4 fruit fly cellular contexts compared by ENCODE assay signal in genomic region chr2L:9430992-9431602, dm6.
A peak's percentile ranks its signal among the peaks of the same experiment; 100 is the strongest.
TF ChIP-seq lines count a peak whose summit lies in the region.

FucTB (minus strand) TSS chr2L:9431052.
scat (plus strand) TSS chr2L:9431405.

TF ChIP-seq in whole organism, adult, 20 proteins besides CTCF, POLR2A, EP300 and RAD21 (continued from another document):
- peak; percentile 21 for TF ChIP-seq cic (GFP tag; optimal IDR thresholded peaks at IDR 0.05; lab: Kevin White, UChicago)
- TF ChIP-seq CG12768 (GFP tag; optimal IDR thresholded peaks at IDR 0.05; lab: Kevin White, UChicago): peak; percentile 88

TF ChIP-seq in whole organism, embryonic, 481 proteins besides CTCF, POLR2A, EP300 and RAD21 (continued from another document and continues in another):
- TF ChIP-seq ewg (GFP tag; optimal IDR thresholded peaks at IDR 0.05; lab: Kevin White, UChicago): peak; percentile 88
- TF ChIP-seq tup (GFP tag; optimal IDR thresholded peaks at IDR 0.05; lab: Kevin White, UChicago): peak; percentile 47
- peak in 1 of 2 experiments; percentile 18 for TF ChIP-seq tll (GFP tag; optimal IDR thresholded peaks at IDR 0.05; lab: Kevin White, UChicago)
- peak; percentile 78 for TF ChIP-seq CG15514 (GFP tag; optimal IDR thresholded peaks at IDR 0.05; lab: Kevin White, UChicago)
- peak; percentile 69 for TF ChIP-seq CG10274 (GFP tag; optimal IDR thresholded peaks at IDR 0.05; lab: Kevin White, UChicago)
- peak; percentile 92 for TF ChIP-seq Mrtf (GFP tag; IDR thresholded peaks at IDR 0.05; lab: Robert Waterston, UW)
- TF ChIP-seq CG30020 (tag; optimal IDR thresholded peaks at IDR 0.05; lab: Kevin White, UChicago): peak; percentile 88
- peak; percentile 71 for TF ChIP-seq tap (tag; optimal IDR thresholded peaks at IDR 0.05; lab: Kevin White, UChicago)
- peak; percentile 96 for TF ChIP-seq CG31441 (GFP tag; IDR thresholded peaks at IDR 0.05; lab: Robert Waterston, UW)
- TF ChIP-seq Dref (GFP tag; IDR thresholded peaks at IDR 0.05; lab: Robert Waterston, UW): 0 out of 2 replicates have a peak, but pooled peaks have one; percentile 38
- peak; percentile 94 for TF ChIP-seq CG10209 (GFP tag; optimal IDR thresholded peaks at IDR 0.05; lab: Kevin White, UChicago)
- no peak for TF ChIP-seq CG8478 (optimal IDR thresholded peaks at IDR 0.05; lab: Kevin White, UChicago)
- 0 out of 3 replicates have a peak, but pooled peaks have one; percentile 50 for TF ChIP-seq C15 (GFP tag; IDR thresholded peaks at IDR 0.05; lab: Robert Waterston, UW)
- TF ChIP-seq chm (GFP tag; IDR thresholded peaks at IDR 0.05; lab: Robert Waterston, UW): no peak
- peak; percentile 86 for TF ChIP-seq Nf-YC (tag; optimal IDR thresholded peaks at IDR 0.05; lab: Kevin White, UChicago)
- peak; percentile 90 for TF ChIP-seq Hmr (GFP tag; optimal IDR thresholded peaks at IDR 0.05; lab: Kevin White, UChicago)
- TF ChIP-seq onecut (GFP tag; IDR thresholded peaks at IDR 0.05; lab: Robert Waterston, UW): peak; percentile 74
- no peak for TF ChIP-seq tna (GFP tag; IDR thresholded peaks at IDR 0.05; lab: Robert Waterston, UW; ENCODE audit: partially characterized antibody)
- TF ChIP-seq CG10979 (tag; optimal IDR thresholded peaks at IDR 0.05; lab: Kevin White, UChicago): peak; percentile 93
- no peak for TF ChIP-seq sqz (GFP tag; optimal IDR thresholded peaks at IDR 0.05; lab: Kevin White, UChicago)
- peak; percentile 82 for TF ChIP-seq vfl (GFP tag; optimal IDR thresholded peaks at IDR 0.05; lab: Kevin White, UChicago)
- peak; percentile 87 for TF ChIP-seq stc (GFP tag; IDR thresholded peaks at IDR 0.05; lab: Robert Waterston, UW)
- peak; percentile 34 for TF ChIP-seq CG3995 (GFP tag; optimal IDR thresholded peaks at IDR 0.05; lab: Kevin White, UChicago)
- peak; percentile 76 for TF ChIP-seq kay (GFP tag; optimal IDR thresholded peaks at IDR 0.05; lab: Kevin White, UChicago)
- peak; percentile 67 for TF ChIP-seq org-1 (GFP tag; optimal IDR thresholded peaks at IDR 0.05; lab: Kevin White, UChicago)
- TF ChIP-seq Taf1 (GFP tag; IDR thresholded peaks at IDR 0.05; lab: Robert Waterston, UW): peak; percentile 70
- peak; percentile 83 for TF ChIP-seq trh (GFP tag; optimal IDR thresholded peaks at IDR 0.05; lab: Kevin White, UChicago)
- TF ChIP-seq gro (GFP tag; optimal IDR thresholded peaks at IDR 0.05; lab: Kevin White, UChicago): peak; percentile 7
- peak; percentile 76 for TF ChIP-seq Gsc (GFP tag; IDR thresholded peaks at IDR 0.05; lab: Robert Waterston, UW)
- TF ChIP-seq CG14667 (GFP tag; IDR thresholded peaks at IDR 0.05; lab: Robert Waterston, UW): peak; percentile 89
- peak; percentile 63 for TF ChIP-seq exex (tag; optimal IDR thresholded peaks at IDR 0.05; lab: Kevin White, UChicago)
- peak; percentile 70 for TF ChIP-seq Myb (GFP tag; optimal IDR thresholded peaks at IDR 0.05; lab: Kevin White, UChicago)
- TF ChIP-seq CG10462 (GFP tag; optimal IDR thresholded peaks at IDR 0.05; lab: Kevin White, UChicago): peak; percentile 76
- no peak for TF ChIP-seq Sry-β (GFP tag; optimal IDR thresholded peaks at IDR 0.05; lab: Kevin White, UChicago)
- TF ChIP-seq CG6683 (GFP tag; optimal IDR thresholded peaks at IDR 0.05; lab: Kevin White, UChicago): peak; percentile 83
- peak; percentile 81; the same call in 2 of the 3 replicates for TF ChIP-seq B-H1 (GFP tag; IDR thresholded peaks at IDR 0.05; lab: Robert Waterston, UW)
- TF ChIP-seq CG4282 (GFP tag; optimal IDR thresholded peaks at IDR 0.05; lab: Kevin White, UChicago): peak; percentile 44
- peak; percentile 84 for TF ChIP-seq ap (GFP tag; IDR thresholded peaks at IDR 0.05; lab: Robert Waterston, UW)
- TF ChIP-seq Gug (GFP tag; IDR thresholded peaks at IDR 0.05; lab: Robert Waterston, UW): peak; percentile 96
- TF ChIP-seq tin (GFP tag; optimal IDR thresholded peaks at IDR 0.05; lab: Kevin White, UChicago): peak; percentile 92
- no peak for TF ChIP-seq CkIIα-i1 (GFP tag; IDR thresholded peaks at IDR 0.05; lab: Robert Waterston, UW)
- peak; percentile 77 for TF ChIP-seq BtbVII (GFP tag; optimal IDR thresholded peaks at IDR 0.05; lab: Kevin White, UChicago)

TF ChIP-seq in whole organism, prepupa, 60 proteins besides CTCF, POLR2A, EP300 and RAD21 (continued from another document):
- TF ChIP-seq CG8632 (GFP tag; optimal IDR thresholded peaks at IDR 0.05; lab: Kevin White, UChicago) (peak; percentile 80), OdsH (GFP tag; optimal IDR thresholded peaks at IDR 0.05; lab: Kevin White, UChicago) (peak; percentile 89), Hr39 (GFP tag; optimal IDR thresholded peaks at IDR 0.05; lab: Kevin White, UChicago) (peak; percentile 74), CG9139 (GFP tag; optimal IDR thresholded peaks at IDR 0.05; lab: Kevin White, UChicago) (peak; percentile 31), dsx (GFP tag; optimal IDR thresholded peaks at IDR 0.05; lab: Kevin White, UChicago; ENCODE audit: poor library complexity, severe bottlenecking) (peak; percentile 77), acj6 (GFP tag; optimal IDR thresholded peaks at IDR 0.05; lab: Kevin White, UChicago) (peak; percentile 88), Blimp-1 (GFP tag; optimal IDR thresholded peaks at IDR 0.05; lab: Kevin White, UChicago) (peak; percentile 67), CG6854 (GFP tag; optimal IDR thresholded peaks at IDR 0.05; lab: Kevin White, UChicago) (peak; percentile 27), CG16779 (tag; optimal IDR thresholded peaks at IDR 0.05; lab: Kevin White, UChicago) (peak; percentile 41), CG31627 (GFP tag; optimal IDR thresholded peaks at IDR 0.05; lab: Kevin White, UChicago) (peak; percentile 76), Ets96B (tag; optimal IDR thresholded peaks at IDR 0.05; lab: Kevin White, UChicago) (peak; percentile 84), Eip93F (GFP tag; optimal IDR thresholded peaks at IDR 0.05; lab: Kevin White, UChicago) (peak; percentile 72), salr (GFP tag; optimal IDR thresholded peaks at IDR 0.05; lab: Kevin White, UChicago) (peak; percentile 58 to 87), Eip78C (GFP tag; lab: Kevin White, UChicago) (peak; percentile 83), spab (GFP tag; optimal IDR thresholded peaks at IDR 0.05; lab: Kevin White, UChicago) (peak; percentile 68), eg (GFP tag; IDR thresholded peaks at IDR 0.05; lab: Robert Waterston, UW) (peak; percentile 82; the same call in 2 of the 3 replicates), CG11902 (GFP tag; optimal IDR thresholded peaks at IDR 0.05; lab: Kevin White, UChicago) (peak; percentile 84), svp (GFP tag; lab: Kevin White, UChicago) (peak; percentile 81), topi (GFP tag; optimal IDR thresholded peaks at IDR 0.05; lab: Kevin White, UChicago) (peak; percentile 68), Hr4 (GFP tag; optimal IDR thresholded peaks at IDR 0.05; lab: Kevin White, UChicago) (peak; percentile 72), vri (GFP tag; optimal IDR thresholded peaks at IDR 0.05; lab: Kevin White, UChicago) (peak; percentile 60), CG6163 (GFP tag; IDR thresholded peaks at IDR 0.05; lab: Robert Waterston, UW) (peak; percentile 75), CG10631 (GFP tag; optimal IDR thresholded peaks at IDR 0.05; lab: Kevin White, UChicago) (peak; percentile 95), pdm3 (GFP tag; optimal IDR thresholded peaks at IDR 0.05; lab: Kevin White, UChicago) (peak; percentile 75), Lpt (GFP tag; optimal IDR thresholded peaks at IDR 0.05; lab: Kevin White, UChicago) (peak; percentile 71), CG11762 (GFP tag; optimal IDR thresholded peaks at IDR 0.05; lab: Kevin White, UChicago; ENCODE audit: insufficient read depth) (peak; percentile 59), Hr38 (GFP tag; optimal IDR thresholded peaks at IDR 0.05; lab: Kevin White, UChicago) (no peak), Eip75B (GFP tag; optimal IDR thresholded peaks at IDR 0.05; lab: Kevin White, UChicago) (peak; percentile 52), CG8119 (GFP tag; IDR thresholded peaks at IDR 0.05; lab: Robert Waterston, UW) (peak; percentile 77), Sox15 (GFP tag; optimal IDR thresholded peaks at IDR 0.05; lab: Kevin White, UChicago) (peak; percentile 84), CG8319 (GFP tag; optimal IDR thresholded peaks at IDR 0.05; lab: Kevin White, UChicago) (peak; percentile 64), CG10669 (GFP tag; optimal IDR thresholded peaks at IDR 0.05; lab: Kevin White, UChicago) (peak; percentile 76), CG32006 (GFP tag; optimal IDR thresholded peaks at IDR 0.05; lab: Kevin White, UChicago) (peak; percentile 93), CG7368 (GFP tag; optimal IDR thresholded peaks at IDR 0.05; lab: Kevin White, UChicago) (peak; percentile 44), CG3919 (GFP tag; optimal IDR thresholded peaks at IDR 0.05; lab: Kevin White, UChicago) (peak; percentile 87), Sox14 (GFP tag; optimal IDR thresholded peaks at IDR 0.05; lab: Kevin White, UChicago) (peak; percentile 63), Smox (GFP tag; optimal IDR thresholded peaks at IDR 0.05; lab: Kevin White, UChicago) (peak; percentile 70), CG1621 (tag; optimal IDR thresholded peaks at IDR 0.05; lab: Kevin White, UChicago) (peak; percentile 29), CG6276 (GFP tag; optimal IDR thresholded peaks at IDR 0.05; lab: Kevin White, UChicago) (no peak), dac (GFP tag; optimal IDR thresholded peaks at IDR 0.05; lab: Kevin White, UChicago) (peak; percentile 81), cyc (GFP tag; optimal IDR thresholded peaks at IDR 0.05; lab: Kevin White, UChicago) (peak; percentile 72)

TF ChIP-seq in whole organism, wandering third instar larva, 38 proteins besides CTCF, POLR2A, EP300 and RAD21 (continued from another document):
- TF ChIP-seq Myc (optimal IDR thresholded peaks at IDR 0.05; lab: Kevin White, UChicago): no peak
- TF ChIP-seq GATAd (GFP tag; optimal IDR thresholded peaks at IDR 0.05; lab: Kevin White, UChicago): peak; percentile 28
- TF ChIP-seq dmrt93B (GFP tag; optimal IDR thresholded peaks at IDR 0.05; lab: Kevin White, UChicago): peak; percentile 93
- TF ChIP-seq OdsH (GFP tag; optimal IDR thresholded peaks at IDR 0.05; lab: Kevin White, UChicago): peak; percentile 78
- peak; percentile 76 for TF ChIP-seq tai (GFP tag; optimal IDR thresholded peaks at IDR 0.05; lab: Kevin White, UChicago)
- TF ChIP-seq HLH106 (tag; optimal IDR thresholded peaks at IDR 0.05; lab: Kevin White, UChicago): peak; percentile 92
- no peak for TF ChIP-seq Rel (GFP tag; optimal IDR thresholded peaks at IDR 0.05; lab: Kevin White, UChicago)
- TF ChIP-seq Rel (tag; optimal IDR thresholded peaks at IDR 0.05; lab: Kevin White, UChicago): peak; percentile 49
- TF ChIP-seq CG32264 (GFP tag; optimal IDR thresholded peaks at IDR 0.05; lab: Kevin White, UChicago): no peak
- TF ChIP-seq fru (GFP tag; optimal IDR thresholded peaks at IDR 0.05; lab: Kevin White, UChicago): peak; percentile 72
- TF ChIP-seq Dfd (GFP tag; optimal IDR thresholded peaks at IDR 0.05; lab: Kevin White, UChicago): no peak
- peak; percentile 84 for TF ChIP-seq sv (GFP tag; optimal IDR thresholded peaks at IDR 0.05; lab: Kevin White, UChicago)
- TF ChIP-seq jim (GFP tag; optimal IDR thresholded peaks at IDR 0.05; lab: Kevin White, UChicago): no peak
- no peak for TF ChIP-seq Abd-B (GFP tag; optimal IDR thresholded peaks at IDR 0.05; lab: Kevin White, UChicago)
- peak; percentile 77 for TF ChIP-seq h (GFP tag; optimal IDR thresholded peaks at IDR 0.05; lab: Kevin White, UChicago)
- peak; percentile 84 for TF ChIP-seq rgr (GFP tag; optimal IDR thresholded peaks at IDR 0.05; lab: Kevin White, UChicago)
- TF ChIP-seq Dif (GFP tag; optimal IDR thresholded peaks at IDR 0.05; lab: Kevin White, UChicago; ENCODE audit: partially characterized antibody): peak; percentile 94
